Fruit fly (Drosophila melanogaster): ENCODE results near the gene CG5087.

Gene CG5087

dm6 chr3L:9019196-9019662, 21.2 kb downstream of the CG5087 start, which contains the start of gene Doc2:
TSS of gene Doc2 (minus strand) at chr3L:9019246.
- no peak for TF ChIP-seq br (GFP tag; optimal IDR thresholded peaks at IDR 0.05)
- TF ChIP-seq Sp1 (GFP tag; optimal IDR thresholded peaks at IDR 0.05) = no peak
- no peak for TF ChIP-seq Dfd (GFP tag; optimal IDR thresholded peaks at IDR 0.05)
- no peak for TF ChIP-seq OdsH (GFP tag; optimal IDR thresholded peaks at IDR 0.05)
- TF ChIP-seq sv (GFP tag; optimal IDR thresholded peaks at IDR 0.05) = no peak
- TF ChIP-seq dl (GFP tag; optimal IDR thresholded peaks at IDR 0.05; ENCODE audit: insufficient read depth in 1 of 2, partially characterized antibody in 2 of 2) = peak in 1 of 2 experiments; percentile 23
- no peak for TF ChIP-seq Rel (GFP tag; optimal IDR thresholded peaks at IDR 0.05)
- TF ChIP-seq Rel (tag; optimal IDR thresholded peaks at IDR 0.05) = no peak
- no peak for TF ChIP-seq CrebA (GFP tag; optimal IDR thresholded peaks at IDR 0.05; ENCODE audit: borderline replicate concordance)
- no peak for TF ChIP-seq woc (GFP tag; optimal IDR thresholded peaks at IDR 0.05)
- no peak for TF ChIP-seq Jra (GFP tag; optimal IDR thresholded peaks at IDR 0.05)
- TF ChIP-seq Dif (GFP tag; optimal IDR thresholded peaks at IDR 0.05; ENCODE audit: partially characterized antibody) = peak; percentile 24

dm6 chr3L:9020436-9021370, 22.7 kb downstream of the CG5087 start:
- TF ChIP-seq Myc (optimal IDR thresholded peaks at IDR 0.05) = no peak
- TF ChIP-seq woc (GFP tag; optimal IDR thresholded peaks at IDR 0.05) = no peak
- TF ChIP-seq h (GFP tag; optimal IDR thresholded peaks at IDR 0.05) = peak; percentile 4

- no peak for TF ChIP-seq psq (GFP tag; optimal IDR thresholded peaks at IDR 0.05)
- TF ChIP-seq Sp1 (GFP tag; optimal IDR thresholded peaks at IDR 0.05) = no peak
- no peak for TF ChIP-seq fru (GFP tag; optimal IDR thresholded peaks at IDR 0.05)
- no peak for TF ChIP-seq N (GFP tag; optimal IDR thresholded peaks at IDR 0.05)
- TF ChIP-seq HLH106 (tag; optimal IDR thresholded peaks at IDR 0.05) = peak; percentile 0
- no peak for TF ChIP-seq Dfd (GFP tag; optimal IDR thresholded peaks at IDR 0.05)
- no peak for TF ChIP-seq tai (GFP tag; optimal IDR thresholded peaks at IDR 0.05)
- peak; percentile 8 for TF ChIP-seq br (GFP tag; optimal IDR thresholded peaks at IDR 0.05)
- no peak for TF ChIP-seq Hnf4 (GFP tag; optimal IDR thresholded peaks at IDR 0.05)
- peak; percentile 34 for TF ChIP-seq ey (GFP tag; optimal IDR thresholded peaks at IDR 0.05)
- TF ChIP-seq Myc (optimal IDR thresholded peaks at IDR 0.05) = no peak
- TF ChIP-seq Mio (GFP tag; optimal IDR thresholded peaks at IDR 0.05) = no peak
- TF ChIP-seq Hr78 (GFP tag; optimal IDR thresholded peaks at IDR 0.05) = no peak
- no peak for TF ChIP-seq pan (optimal IDR thresholded peaks at IDR 0.05)
- peak; percentile 39 for TF ChIP-seq h (GFP tag; optimal IDR thresholded peaks at IDR 0.05)
- TF ChIP-seq CG9705 (GFP tag; optimal IDR thresholded peaks at IDR 0.05) = no peak
- no peak for TF ChIP-seq Vsx2 (GFP tag; optimal IDR thresholded peaks at IDR 0.05; ENCODE audit: partially characterized antibody)
- TF ChIP-seq Jra (GFP tag; optimal IDR thresholded peaks at IDR 0.05) = no peak
- no peak for TF ChIP-seq Abd-B (GFP tag; optimal IDR thresholded peaks at IDR 0.05)
- TF ChIP-seq foxo (GFP tag; optimal IDR thresholded peaks at IDR 0.05) = peak in 1 of 2 experiments; percentile 15
- peak; percentile 7 for TF ChIP-seq OdsH (GFP tag; optimal IDR thresholded peaks at IDR 0.05)
- TF ChIP-seq Rel (GFP tag; optimal IDR thresholded peaks at IDR 0.05) = no peak
- no peak for TF ChIP-seq Rel (tag; optimal IDR thresholded peaks at IDR 0.05)
- TF ChIP-seq sv (GFP tag; optimal IDR thresholded peaks at IDR 0.05) = peak; percentile 55
- no peak for TF ChIP-seq dl (GFP tag; optimal IDR thresholded peaks at IDR 0.05; ENCODE audit: insufficient read depth in 1 of 2, partially characterized antibody in 2 of 2)
- TF ChIP-seq CrebA (GFP tag; optimal IDR thresholded peaks at IDR 0.05; ENCODE audit: borderline replicate concordance) = no peak
These were observed 25.6 kb downstream of the CG5087 start for dm6 chr3L:9023627-9024026.

dm6 chr3L:9024741-9025140, 26.8 kb downstream of the CG5087 start:
- TF ChIP-seq Rel (GFP tag; optimal IDR thresholded peaks at IDR 0.05) = no peak
- no peak for TF ChIP-seq Rel (tag; optimal IDR thresholded peaks at IDR 0.05)
- TF ChIP-seq dmrt93B (GFP tag; optimal IDR thresholded peaks at IDR 0.05) = no peak
- no peak for TF ChIP-seq Abd-B (GFP tag; optimal IDR thresholded peaks at IDR 0.05)
- TF ChIP-seq sv (GFP tag; optimal IDR thresholded peaks at IDR 0.05) = no peak
- no peak for TF ChIP-seq psq (GFP tag; optimal IDR thresholded peaks at IDR 0.05)
- no peak for TF ChIP-seq usp (GFP tag; optimal IDR thresholded peaks at IDR 0.05)
- TF ChIP-seq h (GFP tag; optimal IDR thresholded peaks at IDR 0.05) = no peak
- no peak for TF ChIP-seq woc (GFP tag; optimal IDR thresholded peaks at IDR 0.05)
- no peak for TF ChIP-seq Hr78 (GFP tag; optimal IDR thresholded peaks at IDR 0.05)
- TF ChIP-seq sage (GFP tag; optimal IDR thresholded peaks at IDR 0.05) = no peak
- no peak for TF ChIP-seq fru (GFP tag; optimal IDR thresholded peaks at IDR 0.05)
- TF ChIP-seq Jra (GFP tag; optimal IDR thresholded peaks at IDR 0.05) = no peak
- TF ChIP-seq pan (optimal IDR thresholded peaks at IDR 0.05) = no peak

Measured in whole organism, wandering third instar larva.